ENCODE assay signal across 1 fruit fly cellular context in the genomic region with DNA sequence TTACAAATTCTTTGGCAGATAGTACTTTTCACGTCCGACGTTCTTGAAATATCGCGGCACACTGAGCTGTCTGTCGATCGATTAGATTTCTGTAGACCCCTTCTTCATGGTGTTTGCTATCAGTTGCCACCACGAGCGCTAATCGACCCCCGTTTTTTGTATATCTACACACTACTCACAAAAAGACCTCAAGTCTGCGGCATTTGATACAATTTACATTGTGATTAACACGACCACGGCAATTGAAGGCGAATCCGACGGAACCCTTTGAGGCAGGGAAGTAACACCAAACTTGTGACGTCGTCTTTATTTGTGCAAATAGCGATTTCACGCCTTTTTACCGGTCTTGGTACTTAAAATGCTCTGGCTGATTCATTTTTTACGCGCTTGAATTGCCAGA.
A peak's percentile ranks its signal among the peaks of the same experiment; 100 is the strongest.
TF ChIP-seq lines count a peak whose summit lies in the region.

Gene Mayo, minus strand, starts transcription at position 66 of the 400 bp plus-strand sequence.

TF ChIP-seq in whole organism, embryonic, 481 proteins besides CTCF, POLR2A, EP300 and RAD21 (continued from another document):
- TF ChIP-seq CG6175 (GFP tag; IDR thresholded peaks at IDR 0.05; lab: Robert Waterston, UW) (0 out of 3 replicates have a peak, but pooled peaks have one; percentile 24), gt (GFP tag; IDR thresholded peaks at IDR 0.05; lab: Robert Waterston, UW) (no peak), CG10321 (GFP tag; IDR thresholded peaks at IDR 0.05; lab: Robert Waterston, UW) (no peak), HmgZ (tag; optimal IDR thresholded peaks at IDR 0.05; lab: Kevin White, UChicago) (peak; percentile 21), CG3726 (GFP tag; IDR thresholded peaks at IDR 0.05; lab: Robert Waterston, UW) (no peak), ERR (GFP tag; optimal IDR thresholded peaks at IDR 0.05; lab: Kevin White, UChicago) (no peak), CG1233 (GFP tag; optimal IDR thresholded peaks at IDR 0.05; lab: Kevin White, UChicago) (no peak), Ada2b (GFP tag; IDR thresholded peaks at IDR 0.05; lab: Robert Waterston, UW) (no peak), Hmx (GFP tag; optimal IDR thresholded peaks at IDR 0.05; lab: Kevin White, UChicago) (no peak), Lpt (GFP tag; optimal IDR thresholded peaks at IDR 0.05; lab: Kevin White, UChicago) (no peak), CG2120 (GFP tag; optimal IDR thresholded peaks at IDR 0.05; lab: Kevin White, UChicago) (no peak), CG4328 (GFP tag; optimal IDR thresholded peaks at IDR 0.05; lab: Kevin White, UChicago) (no peak), CG32532 (GFP tag; IDR thresholded peaks at IDR 0.05; lab: Robert Waterston, UW) (0 out of 2 replicates have a peak, but pooled peaks have one; percentile 10), CG11398 (GFP tag; optimal IDR thresholded peaks at IDR 0.05; lab: Kevin White, UChicago) (no peak), stc (GFP tag; IDR thresholded peaks at IDR 0.05; lab: Robert Waterston, UW) (no peak), Vsx1 (GFP tag; optimal IDR thresholded peaks at IDR 0.05; lab: Kevin White, UChicago) (no peak), Awh (GFP tag; IDR thresholded peaks at IDR 0.05; lab: Robert Waterston, UW) (no peak), p53 (GFP tag; optimal IDR thresholded peaks at IDR 0.05; lab: Kevin White, UChicago) (no peak), Oaz (GFP tag; IDR thresholded peaks at IDR 0.05; lab: Robert Waterston, UW) (no peak), hth (optimal IDR thresholded peaks at IDR 0.05; lab: Kevin White, UChicago) (no peak), ro (GFP tag; IDR thresholded peaks at IDR 0.05; lab: Robert Waterston, UW) (no peak), CG8281 (tag; optimal IDR thresholded peaks at IDR 0.05; lab: Kevin White, UChicago) (no peak), Blimp-1 (GFP tag; optimal IDR thresholded peaks at IDR 0.05; lab: Kevin White, UChicago) (no peak), pita (GFP tag; optimal IDR thresholded peaks at IDR 0.05; lab: Kevin White, UChicago) (no peak), E2f1 (GFP tag; IDR thresholded peaks at IDR 0.05; lab: Robert Waterston, UW) (no peak), ab (GFP tag; optimal IDR thresholded peaks at IDR 0.05; lab: Kevin White, UChicago) (no peak), CG16815 (GFP tag; optimal IDR thresholded peaks at IDR 0.05; lab: Kevin White, UChicago) (no peak), CG18619 (GFP tag; optimal IDR thresholded peaks at IDR 0.05; lab: Kevin White, UChicago) (no peak), CG10274 (GFP tag; optimal IDR thresholded peaks at IDR 0.05; lab: Kevin White, UChicago) (no peak), GATAe (GFP tag; conservative IDR thresholded peaks at IDR 0.05; lab: Robert Waterston, UW) (peak; percentile 67), CG11456 (GFP tag; IDR thresholded peaks at IDR 0.05; lab: Robert Waterston, UW) (no peak), Med (GFP tag; lab: Kevin White, UChicago) (no peak), bcd (GFP tag; optimal IDR thresholded peaks at IDR 0.05; lab: Kevin White, UChicago) (no peak), BEAF-32 (GFP tag; optimal IDR thresholded peaks at IDR 0.05; lab: Kevin White, UChicago) (no peak), Hr39 (optimal IDR thresholded peaks at IDR 0.05; lab: Kevin White, UChicago) (no peak), CG18011 (GFP tag; optimal IDR thresholded peaks at IDR 0.05; lab: Kevin White, UChicago) (no peak), Dip2 (GFP tag; IDR thresholded peaks at IDR 0.05; lab: Robert Waterston, UW) (no peak), D19A (tag; optimal IDR thresholded peaks at IDR 0.05; lab: Kevin White, UChicago) (no peak), CG3838 (GFP tag; optimal IDR thresholded peaks at IDR 0.05; lab: Kevin White, UChicago) (no peak), CG4820 (GFP tag; optimal IDR thresholded peaks at IDR 0.05; lab: Kevin White, UChicago) (no peak), CG7357 (GFP tag; IDR thresholded peaks at IDR 0.05; lab: Robert Waterston, UW) (no peak), cg (GFP tag; optimal IDR thresholded peaks at IDR 0.05; lab: Kevin White, UChicago) (no peak), CG17328 (GFP tag; IDR thresholded peaks at IDR 0.05; lab: Robert Waterston, UW) (no peak), ac (GFP tag; optimal IDR thresholded peaks at IDR 0.05; lab: Kevin White, UChicago) (no peak), sens (GFP tag; lab: Kevin White, UChicago) (no peak), croc (GFP tag; conservative IDR thresholded peaks at IDR 0.05; lab: Robert Waterston, UW) (no peak), CG9797 (GFP tag; optimal IDR thresholded peaks at IDR 0.05; lab: Kevin White, UChicago) (no peak), mirr (GFP tag; optimal IDR thresholded peaks at IDR 0.05; lab: Kevin White, UChicago) (peak; percentile 74), CG17612 (GFP tag; IDR thresholded peaks at IDR 0.05; lab: Robert Waterston, UW) (no peak), CG10543 (GFP tag; optimal IDR thresholded peaks at IDR 0.05; lab: Kevin White, UChicago) (peak; percentile 33), CG6791 (GFP tag; IDR thresholded peaks at IDR 0.05; lab: Robert Waterston, UW; ENCODE audit: partially characterized antibody) (no peak), Poxn (GFP tag; IDR thresholded peaks at IDR 0.05; lab: Robert Waterston, UW) (no peak), lmd (GFP tag; IDR thresholded peaks at IDR 0.05; lab: Robert Waterston, UW) (no peak), CG32767 (GFP tag; IDR thresholded peaks at IDR 0.05; lab: Robert Waterston, UW) (no peak), zf30C (GFP tag; optimal IDR thresholded peaks at IDR 0.05; lab: Kevin White, UChicago) (no peak), sna (GFP tag; IDR thresholded peaks at IDR 0.05; lab: Robert Waterston, UW; ENCODE audit: partially characterized antibody) (no peak)
TF ChIP-seq in whole organism, embryonic: peak in this region for 17.
